Worm (Caenorhabditis elegans): ENCODE data around the gene Y53C12A.10.

Y53C12A.10 gene

ce11 chrII:9704746-9705145 lies at the start of gene Y53C12A.10:
Y53C12A.10 (minus strand) TSS chrII:9704846.
- TF ChIP-seq skn-1 (tag; optimal IDR thresholded peaks at IDR 0.05) (no peak), lin-15B (tag; optimal IDR thresholded peaks at IDR 0.05) (no peak), ztf-4 (tag; optimal IDR thresholded peaks at IDR 0.05) (no peak), hmg-11 (tag; optimal IDR thresholded peaks at IDR 0.05) (no peak)

DNA sequence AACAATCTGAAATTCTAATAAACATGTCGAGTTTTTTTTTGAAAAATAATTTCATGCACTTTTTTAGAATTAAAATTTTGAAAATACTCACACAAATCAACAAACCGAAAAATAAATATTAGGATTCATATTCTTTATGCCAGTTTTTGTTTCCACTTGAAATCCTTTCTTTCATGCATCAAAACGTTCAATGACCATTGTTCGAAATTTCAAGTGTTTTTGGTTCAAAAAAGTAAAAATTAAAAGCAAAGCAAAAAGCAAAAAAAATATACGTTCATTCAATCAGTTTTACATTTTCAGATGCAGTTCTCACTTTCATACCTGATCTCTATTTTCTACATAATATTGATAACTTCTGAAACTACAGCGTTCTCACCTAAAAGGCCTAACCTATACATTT lies 49.1 kb upstream of the Y53C12A.10 start, which contains the start of gene ZK1321.1:
TSS of gene ZK1321.1 (plus strand) at position 301 of the 400 bp plus-strand sequence.
- TF ChIP-seq snpc-4 (tag; optimal IDR thresholded peaks at IDR 0.05) (no peak), daf-12 (tag; optimal IDR thresholded peaks at IDR 0.05) (no peak), ztf-11 (tag; optimal IDR thresholded peaks at IDR 0.05) (no peak), ceh-28 (tag; optimal IDR thresholded peaks at IDR 0.05) (no peak), pha-4 (tag; optimal IDR thresholded peaks at IDR 0.05) (no peak), nhr-12 (tag; optimal IDR thresholded peaks at IDR 0.05) (no peak), lsy-12 (tag; optimal IDR thresholded peaks at IDR 0.05) (no peak), nhr-67 (tag; optimal IDR thresholded peaks at IDR 0.05) (no peak), unc-39 (tag; optimal IDR thresholded peaks at IDR 0.05) (no peak)

- no peak for TF ChIP-seq pha-4 (tag; optimal IDR thresholded peaks at IDR 0.05)
- TF ChIP-seq ceh-28 (tag; optimal IDR thresholded peaks at IDR 0.05) = no peak
- TF ChIP-seq skn-1 (tag; optimal IDR thresholded peaks at IDR 0.05) = no peak
- no peak for TF ChIP-seq mml-1 (tag; optimal IDR thresholded peaks at IDR 0.05)
- no peak for TF ChIP-seq egl-5 (tag; optimal IDR thresholded peaks at IDR 0.05)
- TF ChIP-seq nhr-67 (tag; optimal IDR thresholded peaks at IDR 0.05) = no peak
- no peak for TF ChIP-seq elt-2 (tag; optimal IDR thresholded peaks at IDR 0.05)
- no peak for TF ChIP-seq lin-15B (tag; optimal IDR thresholded peaks at IDR 0.05)
Observed at ce11 chrII:9753056-9753455, 48.4 kb upstream of the Y53C12A.10 start, which contains the start of gene Y53C12B.7. Y53C12B.7 (minus strand) TSS chrII:9753218.

- no peak for TF ChIP-seq jun-1 (tag; optimal IDR thresholded peaks at IDR 0.05)
- TF ChIP-seq nhr-43 (tag; optimal IDR thresholded peaks at IDR 0.05; ENCODE audit: poor library complexity, severe bottlenecking) = peak; percentile 81
- peak; percentile 71 for TF ChIP-seq nhr-23 (tag; optimal IDR thresholded peaks at IDR 0.05)
Observed at ce11 chrII:9752278-9752677, 47.6 kb upstream of the Y53C12A.10 start.

DNA sequence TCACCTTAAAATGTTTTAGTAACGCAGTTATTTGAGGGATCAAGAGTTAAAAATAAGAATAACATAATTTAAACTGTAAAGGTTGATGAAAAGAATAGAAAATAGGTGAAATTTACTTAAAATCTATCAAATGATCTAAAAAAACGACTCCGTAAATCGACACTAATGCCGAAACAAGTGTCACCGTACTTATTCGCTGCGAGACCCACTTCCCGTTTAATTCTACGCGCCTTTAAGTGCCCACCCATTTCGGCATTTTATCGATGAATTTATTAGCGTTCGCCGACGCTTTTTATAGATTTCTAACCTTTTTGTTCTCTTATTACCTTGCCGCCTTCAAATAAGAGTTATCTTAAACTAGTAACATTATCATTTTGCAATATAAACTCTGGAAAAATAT lies 41.4 kb upstream of the Y53C12A.10 start, which contains the start of the genes Y53C12B.1 and nos-3:
TSS of gene Y53C12B.1 (minus strand) at position 10 of the 400 bp plus-strand sequence.
TSS of gene nos-3 (plus strand) at position 248 of the 400 bp plus-strand sequence.
- TF ChIP-seq daf-12 (tag; optimal IDR thresholded peaks at IDR 0.05) (no peak), sea-2 (GFP tag; optimal IDR thresholded peaks at IDR 0.05) (no peak), mml-1 (tag; optimal IDR thresholded peaks at IDR 0.05) (no peak), nfya-1 (tag; optimal IDR thresholded peaks at IDR 0.05; ENCODE audit: insufficient read depth) (peak; percentile 97), hmg-11 (tag; optimal IDR thresholded peaks at IDR 0.05) (peak; percentile 60), skn-1 (tag; optimal IDR thresholded peaks at IDR 0.05) (peak; percentile 73), pqm-1 (tag; optimal IDR thresholded peaks at IDR 0.05) (peak; percentile 71), lin-15B (tag; optimal IDR thresholded peaks at IDR 0.05) (peak; percentile 88), lin-39 (tag; optimal IDR thresholded peaks at IDR 0.05) (peak; percentile 92), nhr-76 (tag; optimal IDR thresholded peaks at IDR 0.05) (no peak), nhr-25 (tag; optimal IDR thresholded peaks at IDR 0.05) (peak; percentile 88), nhr-43 (tag; optimal IDR thresholded peaks at IDR 0.05; ENCODE audit: poor library complexity, severe bottlenecking) (peak; percentile 69), aly-2 (tag; optimal IDR thresholded peaks at IDR 0.05) (no peak), zag-1 (tag; optimal IDR thresholded peaks at IDR 0.05) (no peak), ceh-28 (tag; optimal IDR thresholded peaks at IDR 0.05) (peak; percentile 64), pha-4 (tag; optimal IDR thresholded peaks at IDR 0.05) (peak; percentile 93), elt-1 (tag; optimal IDR thresholded peaks at IDR 0.05) (peak; percentile 54), snpc-4 (tag; optimal IDR thresholded peaks at IDR 0.05) (peak; percentile 66), elt-3 (tag; optimal IDR thresholded peaks at IDR 0.05) (no peak), eor-1 (tag; optimal IDR thresholded peaks at IDR 0.05) (no peak), fkh-10 (GFP tag; optimal IDR thresholded peaks at IDR 0.05) (peak; percentile 12), R02D3.7 (tag; optimal IDR thresholded peaks at IDR 0.05) (peak; percentile 96), nhr-237 (tag; optimal IDR thresholded peaks at IDR 0.05) (no peak), nhr-23 (tag; optimal IDR thresholded peaks at IDR 0.05) (peak; percentile 91), nhr-28 (tag; optimal IDR thresholded peaks at IDR 0.05) (no peak), nhr-11 (tag; optimal IDR thresholded peaks at IDR 0.05) (no peak), egl-5 (tag; optimal IDR thresholded peaks at IDR 0.05) (peak; percentile 79), elt-2 (tag; optimal IDR thresholded peaks at IDR 0.05) (peak; percentile 55)
